Worm (Caenorhabditis elegans) whole organism, L1 larva: ENCODE measurements around the gene C53B7.6.
"Not testable (repeated sequence)": the region's sequence is repeated elsewhere in the genome, so short reads cannot be mapped to it uniquely, and the experiment has no call there.

Source experiments
- C16A3.4 ChIP-seq: fragments of 150-350 bp; optimal IDR thresholded peaks from 2 replicates; lab custom pipeline; 2014; ENCODE audit warnings: missing biosample characterization, missing genetic modification characterization
- ama-1 ChIP-seq: fragments of 150-350 bp; optimal IDR thresholded peaks from 2 replicates; lab custom pipeline; 2014
- ceh-63 ChIP-seq: fragments of 200-800 bp; sonication (Bioruptor generic); optimal IDR thresholded peaks from 2 replicates; lab custom pipeline; 2018; ENCODE audit warnings: mild to moderate bottlenecking, missing genetic modification characterization, missing compliant biosample characterization
- ceh-8 ChIP-seq: fragments of 200-800 bp; sonication (Bioruptor generic); optimal IDR thresholded peaks from 2 replicates; lab custom pipeline; 2018; ENCODE audit warnings: mild to moderate bottlenecking, missing genetic modification characterization, moderate library complexity, missing compliant biosample characterization
- ceh-88 ChIP-seq: fragments of 200-800 bp; sonication (Bioruptor generic); IDR thresholded peaks from 2 replicates; pipeline ENCODE4 v1.3.6; 2022; ENCODE audit warnings: missing genetic modification characterization, missing compliant biosample characterization
- ces-1 ChIP-seq: fragments of 150-350 bp; optimal IDR thresholded peaks from 2 replicates; lab custom pipeline; 2014; ENCODE audit warnings: missing biosample characterization, missing genetic modification reagents, missing genetic modification characterization
- dsc-1 ChIP-seq: sonication (generic microtip); optimal IDR thresholded peaks from 2 replicates; lab custom pipeline; 2016; ENCODE audit warnings: mild to moderate bottlenecking, missing genetic modification characterization, missing compliant biosample characterization
- efl-1 ChIP-seq, 4 experiments: fragments of 150-350 bp; optimal IDR thresholded peaks in 3 of 4; peaks in 1 of 4; 1 replicate in 1 of 4; 2 replicates in 3 of 4; lab custom pipeline; 2014; ENCODE audit warnings: missing biosample characterization in 2 of 4, missing genetic modification characterization in 2 of 4, missing genetic modification reagents in 2 of 4
- egl-27 ChIP-seq, 2 experiments: fragments of 150-350 bp in 1 of 2; sonication (generic microtip); optimal IDR thresholded peaks; 3 replicates each; lab custom pipeline; 2017 to 2018; ENCODE audit warnings: missing biosample characterization in 2 of 2, missing genetic modification characterization in 2 of 2, missing genetic modification reagents in 2 of 2
- elt-2 ChIP-seq: sonication (generic microtip); optimal IDR thresholded peaks from 2 replicates; lab custom pipeline; 2016; ENCODE audit warnings: missing genetic modification characterization, mild to moderate bottlenecking, inconsistent platforms, missing compliant biosample characterization, missing genetic modification reagents
- elt-3 ChIP-seq, 6 experiments: fragments of 150-350 bp in 1 of 6; sonication (generic microtip); optimal IDR thresholded peaks; 2 replicates each; lab custom pipeline; 2017 to 2018; ENCODE audit warnings: missing biosample characterization in 6 of 6, missing genetic modification characterization in 6 of 6, inconsistent platforms in 1 of 6
- ets-5 ChIP-seq: fragments of 200-800 bp; sonication (Bioruptor generic); IDR thresholded peaks from 2 replicates; pipeline ENCODE4 v1.3.6; 2022; ENCODE audit warnings: missing genetic modification characterization, missing compliant biosample characterization
- fkh-8 ChIP-seq: sonication (generic microtip); optimal IDR thresholded peaks from 2 replicates; lab custom pipeline; 2016; ENCODE audit warnings: mild to moderate bottlenecking, missing genetic modification characterization, missing compliant biosample characterization
- grh-1 ChIP-seq: fragments of 200-800 bp; sonication (Bioruptor generic); IDR thresholded peaks from 2 replicates; pipeline ENCODE4 v1.3.6; 2022; ENCODE audit warnings: missing genetic modification reagents, missing genetic modification characterization, missing compliant biosample characterization
- hlh-17 ChIP-seq: fragments of 200-800 bp; sonication (Bioruptor generic); optimal IDR thresholded peaks from 2 replicates; lab custom pipeline; 2018; ENCODE audit warnings: missing genetic modification characterization, mild to moderate bottlenecking, missing compliant biosample characterization, moderate library complexity, borderline replicate concordance
- hlh-4 ChIP-seq: sonication (generic microtip); optimal IDR thresholded peaks from 2 replicates; lab custom pipeline; 2016; ENCODE audit warnings: mild to moderate bottlenecking, missing genetic modification characterization, missing compliant biosample characterization
- jun-1 ChIP-seq: fragments of 150-350 bp; optimal IDR thresholded peaks from 2 replicates; lab custom pipeline; 2014; ENCODE audit warnings: missing biosample characterization, missing genetic modification reagents, missing genetic modification characterization
- lin-14 ChIP-seq: fragments of 200-800 bp; sonication (Bioruptor generic); optimal IDR thresholded peaks from 2 replicates; lab custom pipeline; 2018; ENCODE audit warnings: mild to moderate bottlenecking, missing genetic modification characterization, moderate library complexity, missing compliant biosample characterization
- lir-3 ChIP-seq: sonication (generic microtip); optimal IDR thresholded peaks from 2 replicates; lab custom pipeline; 2016; ENCODE audit warnings: mild to moderate bottlenecking, missing genetic modification characterization, moderate library complexity, missing compliant biosample characterization; ENCODE audit not compliant: poor library complexity
- lsy-2 ChIP-seq, 2 experiments: fragments of 150-350 bp; optimal IDR thresholded peaks; 2 replicates each; lab custom pipeline; 2014; ENCODE audit warnings: missing biosample characterization in 2 of 2, missing genetic modification characterization in 2 of 2
- mab-9 ChIP-seq: fragments of 200-800 bp; sonication (Bioruptor generic); IDR thresholded peaks from 2 replicates; pipeline ENCODE4 v1.3.6; 2022; ENCODE audit warnings: missing genetic modification reagents, missing genetic modification characterization, missing compliant biosample characterization
- mdl-1 ChIP-seq, 2 experiments: fragments of 150-350 bp; optimal IDR thresholded peaks; 2 replicates each; lab custom pipeline; 2014 to 2017; ENCODE audit warnings: missing biosample characterization in 2 of 2, missing genetic modification characterization in 2 of 2, inconsistent platforms in 1 of 2
- nhr-11 ChIP-seq: fragments of 150-350 bp; optimal IDR thresholded peaks from 2 replicates; lab custom pipeline; 2014; ENCODE audit warnings: missing biosample characterization, missing genetic modification characterization
- nhr-237 ChIP-seq: fragments of 150-350 bp; optimal IDR thresholded peaks from 2 replicates; lab custom pipeline; 2014; ENCODE audit warnings: missing biosample characterization, missing genetic modification characterization
- nhr-28 ChIP-seq: fragments of 150-350 bp; optimal IDR thresholded peaks from 2 replicates; lab custom pipeline; 2014; ENCODE audit warnings: missing biosample characterization, missing genetic modification characterization
- nhr-47 ChIP-seq: sonication (generic microtip); optimal IDR thresholded peaks from 2 replicates; lab custom pipeline; 2016; ENCODE audit warnings: mild to moderate bottlenecking, missing genetic modification characterization, moderate library complexity, missing compliant biosample characterization
- nhr-71 ChIP-seq: sonication (generic microtip); optimal IDR thresholded peaks from 2 replicates; lab custom pipeline; 2016; ENCODE audit warnings: mild to moderate bottlenecking, missing genetic modification characterization, moderate library complexity, missing compliant biosample characterization
- nhr-76 ChIP-seq: sonication (generic microtip); optimal IDR thresholded peaks from 2 replicates; lab custom pipeline; 2017; ENCODE audit warnings: missing biosample characterization, missing genetic modification characterization
- nhr-84 ChIP-seq: sonication (generic microtip); optimal IDR thresholded peaks from 2 replicates; lab custom pipeline; 2017; ENCODE audit warnings: missing biosample characterization, missing genetic modification characterization
- nhr-85 ChIP-seq: sonication (generic microtip); peaks from one replicate; lab custom pipeline; 2016; ENCODE audit warnings: missing genetic modification characterization, inconsistent platforms, missing compliant biosample characterization
- pax-3 ChIP-seq: fragments of 200-800 bp; sonication (Bioruptor generic); optimal IDR thresholded peaks from 2 replicates; lab custom pipeline; 2018; ENCODE audit warnings: mild to moderate bottlenecking, missing genetic modification characterization, moderate library complexity, missing compliant biosample characterization
- rnt-1 ChIP-seq: sonication (generic microtip); optimal IDR thresholded peaks from 2 replicates; lab custom pipeline; 2016; ENCODE audit warnings: mild to moderate bottlenecking, missing genetic modification characterization, moderate library complexity, missing compliant biosample characterization
- skn-1 ChIP-seq: fragments of 150-350 bp; optimal IDR thresholded peaks from 2 replicates; lab custom pipeline; 2014; ENCODE audit warnings: missing biosample characterization, missing genetic modification characterization
- snpc-4 ChIP-seq: fragments of 150-350 bp; optimal IDR thresholded peaks from 2 replicates; lab custom pipeline; 2014; ENCODE audit warnings: missing biosample characterization, missing genetic modification characterization
- snu-23 ChIP-seq: sonication (generic microtip); optimal IDR thresholded peaks from 2 replicates; lab custom pipeline; 2016; ENCODE audit warnings: missing genetic modification characterization, missing compliant biosample characterization
- sox-4 ChIP-seq: sonication (generic microtip); optimal IDR thresholded peaks from 2 replicates; lab custom pipeline; 2016; ENCODE audit warnings: missing genetic modification characterization, missing compliant biosample characterization
- sptf-1 ChIP-seq: fragments of 150-350 bp; optimal IDR thresholded peaks from 2 replicates; lab custom pipeline; 2014; ENCODE audit warnings: missing biosample characterization, missing genetic modification characterization
- swsn-7 ChIP-seq: sonication (generic microtip); optimal IDR thresholded peaks from 2 replicates; lab custom pipeline; 2016; ENCODE audit warnings: missing genetic modification characterization, missing compliant biosample characterization
- tbx-2 ChIP-seq: sonication (generic microtip); optimal IDR thresholded peaks from 2 replicates; lab custom pipeline; 2016; ENCODE audit warnings: missing genetic modification characterization, missing compliant biosample characterization
- tlp-1 ChIP-seq: fragments of 150-350 bp; optimal IDR thresholded peaks from 2 replicates; lab custom pipeline; 2014; ENCODE audit warnings: missing biosample characterization, missing genetic modification characterization
- unc-30 ChIP-seq: sonication (generic microtip); optimal IDR thresholded peaks from 2 replicates; lab custom pipeline; 2017; ENCODE audit warnings: missing biosample characterization, missing genetic modification characterization
- unc-86 ChIP-seq: sonication (generic microtip); optimal IDR thresholded peaks from 2 replicates; lab custom pipeline; 2016; ENCODE audit warnings: missing genetic modification characterization, missing compliant biosample characterization
- vab-15 ChIP-seq: sonication (generic microtip); optimal IDR thresholded peaks from 2 replicates; lab custom pipeline; 2017; ENCODE audit warnings: missing genotype, mild to moderate bottlenecking, missing genetic modification characterization, missing compliant biosample characterization
- ztf-4 ChIP-seq: fragments of 150-350 bp; optimal IDR thresholded peaks from 2 replicates; lab custom pipeline; 2014; ENCODE audit warnings: missing biosample characterization, missing genetic modification characterization

The C53B7.6 gene

DNA sequence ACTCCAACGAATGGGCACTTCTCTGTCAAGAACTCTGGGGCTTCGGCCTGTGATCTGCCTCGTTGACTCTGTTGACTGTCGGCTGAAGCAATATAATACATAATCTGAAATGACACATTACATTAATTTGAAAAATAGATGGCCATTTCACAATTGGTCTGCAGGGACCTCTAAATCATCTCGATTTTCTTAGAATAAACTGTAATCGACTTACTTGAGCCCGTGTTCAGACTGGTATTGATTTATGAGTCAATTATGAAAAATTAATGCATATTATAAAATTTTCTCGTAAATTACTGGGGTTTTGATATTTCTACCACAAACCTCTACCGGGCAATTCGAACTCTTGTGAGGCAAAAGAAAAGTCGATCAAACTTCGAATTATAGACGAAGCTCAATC is at the start of gene C53B7.6:
Gene C53B7.6 (minus strand): TSS at position 101 of the 400 bp plus-strand sequence.
- not testable (repeated sequence) for TF ChIP-seq ama-1 (lab: Kevin White, UChicago); unc-30 (tag; lab: Kevin White, UChicago); nhr-28 (tag; lab: Kevin White, UChicago)

DNA sequence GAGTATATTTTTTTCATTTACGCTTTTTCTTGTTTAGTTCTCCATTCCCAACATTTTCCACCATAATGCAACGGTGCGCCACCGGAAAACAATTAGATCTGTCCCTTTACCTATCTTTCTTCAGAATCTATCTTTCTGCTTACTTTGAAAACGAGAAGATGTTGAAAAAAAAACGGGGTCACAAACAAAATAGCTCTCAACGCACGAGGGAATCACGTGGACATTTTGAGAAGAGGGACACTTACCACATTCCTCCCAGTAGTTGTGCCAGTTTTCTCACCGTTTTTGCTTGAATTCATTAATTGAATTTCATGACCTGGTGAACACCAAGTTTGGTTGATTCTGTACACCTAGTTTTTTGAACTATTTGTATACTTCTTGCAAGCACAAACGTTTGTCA is 47.6 kb upstream of the C53B7.6 start:
- TF ChIP-seq lin-14 (peak; percentile 69), ces-1 (GFP tag; lab: Kevin White, UChicago) (no peak), snpc-4 (tag; lab: Kevin White, UChicago) (no peak), mab-9 (no peak), skn-1 (no peak), nhr-85 (tag; lab: Kevin White, UChicago) (peak; percentile 76), snu-23 (GFP tag; lab: Kevin White, UChicago) (no peak), elt-3 (tag; optimal IDR thresholded peaks at IDR 0.05; lab: Kevin White, UChicago) (no peak), vab-15 (tag; lab: Kevin White, UChicago) (no peak), pax-3 (tag; lab: Kevin White, UChicago) (no peak), tbx-2 (peak; percentile 29), hlh-17 (no peak), sox-4 (no peak), C16A3.4 (tag; lab: Kevin White, UChicago) (no peak), swsn-7 (tag; lab: Kevin White, UChicago) (no peak), lsy-2 (tag; optimal IDR thresholded peaks at IDR 0.05; lab: Kevin White, UChicago) (no peak), mdl-1 (tag; optimal IDR thresholded peaks at IDR 0.05; lab: Kevin White, UChicago) (no peak), nhr-28 (tag; lab: Kevin White, UChicago) (no peak), jun-1 (no peak), nhr-11 (no peak), nhr-71 (tag; lab: Kevin White, UChicago) (peak; percentile 49), tlp-1 (tag; lab: Kevin White, UChicago) (no peak), rnt-1 (tag; lab: Kevin White, UChicago) (no peak), ceh-8 (GFP tag; lab: Kevin White, UChicago) (no peak), elt-2 (no peak), nhr-76 (tag; lab: Kevin White, UChicago) (no peak), nhr-47 (peak; percentile 9), ceh-88 (GFP tag; lab: Robert Waterston, UW) (no peak), unc-86 (tag; lab: Kevin White, UChicago) (no peak), hlh-4 (no peak), sptf-1 (tag; lab: Kevin White, UChicago) (no peak), lir-3 (no peak), ets-5 (GFP tag; lab: Robert Waterston, UW) (no peak), egl-27 (tag; optimal IDR thresholded peaks at IDR 0.05; lab: Kevin White, UChicago) (no peak), nhr-237 (no peak), nhr-84 (tag; lab: Kevin White, UChicago) (no peak), ztf-4 (tag; lab: Kevin White, UChicago) (no peak), fkh-8 (tag; lab: Kevin White, UChicago) (peak; percentile 20), ceh-63 (GFP tag; lab: Kevin White, UChicago) (no peak), grh-1 (no peak)

DNA sequence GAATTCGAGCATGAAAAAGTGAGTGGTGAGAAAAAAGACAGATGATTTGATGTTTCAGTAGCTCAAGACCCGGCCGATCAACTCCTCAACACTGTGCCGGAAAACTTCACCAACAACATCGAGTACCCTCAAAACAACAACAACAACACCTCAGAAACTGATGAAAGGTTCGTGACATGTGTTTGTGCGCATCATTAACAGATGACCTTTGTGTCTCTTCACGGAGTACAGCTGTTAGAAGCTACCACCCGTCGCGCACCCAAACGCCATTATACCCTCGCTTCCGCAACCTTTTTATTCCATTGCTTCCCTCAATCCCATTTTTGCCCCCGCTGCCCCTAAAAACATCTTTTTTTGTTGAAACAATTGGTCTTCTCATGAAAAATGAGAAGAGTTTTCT is 46.7 kb upstream of the C53B7.6 start:
- TF ChIP-seq lir-3, result no peak
- no peak for TF ChIP-seq efl-1 (optimal IDR thresholded peaks at IDR 0.05; lab: Kevin White, UChicago)
- TF ChIP-seq efl-1 (GFP tag; optimal IDR thresholded peaks at IDR 0.05 in 1 of 2; lab: Kevin White, UChicago), result peak in 1 of 2 experiments; percentile 22
- TF ChIP-seq dsc-1 (tag; lab: Kevin White, UChicago), result peak; percentile 33
